Fruit fly (Drosophila melanogaster): ENCODE measurements around the gene alt.

Gene alt

dm6 chr3R:17707799-17708198 lies 25.5 kb upstream of the alt start:
- TF ChIP-seq chn (GFP tag; optimal IDR thresholded peaks at IDR 0.05) (no peak), eyg (GFP tag; optimal IDR thresholded peaks at IDR 0.05) (no peak), nau (GFP tag; optimal IDR thresholded peaks at IDR 0.05) (no peak), Med (GFP tag) (peak; percentile 59), H2.0 (GFP tag; IDR thresholded peaks at IDR 0.05) (0 out of 2 replicates have a peak, but pooled peaks have one; percentile 5), CG4707 (GFP tag; optimal IDR thresholded peaks at IDR 0.05) (no peak), Dfd (GFP tag; optimal IDR thresholded peaks at IDR 0.05) (peak in 1 of 2 experiments; percentile 67), CG1024 (GFP tag; IDR thresholded peaks at IDR 0.05) (no peak), Bdp1 (GFP tag; optimal IDR thresholded peaks at IDR 0.05) (no peak), vvl (GFP tag; IDR thresholded peaks at IDR 0.05) (0 out of 2 replicates have a peak, but pooled peaks have one; percentile 6), CG14860 (GFP tag; IDR thresholded peaks at IDR 0.05; ENCODE audit: partially characterized antibody) (0 out of 3 replicates have a peak, but pooled peaks have one; percentile 27), CG6791 (GFP tag; IDR thresholded peaks at IDR 0.05; ENCODE audit: partially characterized antibody) (0 out of 3 replicates have a peak, but pooled peaks have one; percentile 38), Rx (GFP tag; IDR thresholded peaks at IDR 0.05) (no peak), Ets65A (GFP tag) (peak; percentile 60), Hey (tag; optimal IDR thresholded peaks at IDR 0.05) (peak; percentile 64), Trl (optimal IDR thresholded peaks at IDR 0.05) (no peak), Trl (GFP tag; optimal IDR thresholded peaks at IDR 0.05) (no peak), Hr78 (GFP tag; optimal IDR thresholded peaks at IDR 0.05) (no peak), kni (GFP tag; optimal IDR thresholded peaks at IDR 0.05) (no peak), CG12942 (GFP tag; optimal IDR thresholded peaks at IDR 0.05) (no peak), Rfx (GFP tag; IDR thresholded peaks at IDR 0.05) (no peak), ci (GFP tag; IDR thresholded peaks at IDR 0.05) (0 out of 3 replicates have a peak, but pooled peaks have one; percentile 29), CG34224 (GFP tag; IDR thresholded peaks at IDR 0.05; ENCODE audit: partially characterized antibody) (no peak)

- TF ChIP-seq slou (GFP tag; optimal IDR thresholded peaks at IDR 0.05) (no peak), tx (GFP tag; optimal IDR thresholded peaks at IDR 0.05) (no peak), usp (GFP tag; optimal IDR thresholded peaks at IDR 0.05) (no peak), zfh2 (GFP tag; optimal IDR thresholded peaks at IDR 0.05) (no peak), Nf-YC (tag; optimal IDR thresholded peaks at IDR 0.05) (no peak), CG6683 (GFP tag; optimal IDR thresholded peaks at IDR 0.05) (no peak), gt (GFP tag; IDR thresholded peaks at IDR 0.05) (no peak), odd (GFP tag; optimal IDR thresholded peaks at IDR 0.05) (no peak), CG18599 (GFP tag; optimal IDR thresholded peaks at IDR 0.05) (peak; percentile 26), CG7556 (GFP tag; optimal IDR thresholded peaks at IDR 0.05) (no peak), Eip74EF (GFP tag; optimal IDR thresholded peaks at IDR 0.05) (peak in 1 of 2 experiments; percentile 24), CG3065 (GFP tag; optimal IDR thresholded peaks at IDR 0.05) (no peak), CG16815 (GFP tag; optimal IDR thresholded peaks at IDR 0.05) (no peak), CG7987 (GFP tag; optimal IDR thresholded peaks at IDR 0.05) (peak; percentile 85), Side (GFP tag; optimal IDR thresholded peaks at IDR 0.05) (no peak), repo (GFP tag; optimal IDR thresholded peaks at IDR 0.05) (no peak), Hr78 (GFP tag; optimal IDR thresholded peaks at IDR 0.05) (peak in 1 of 2 experiments; percentile 78), CG31224 (GFP tag; IDR thresholded peaks at IDR 0.05) (no peak), gce (GFP tag; IDR thresholded peaks at IDR 0.05) (0 out of 3 replicates have a peak, but pooled peaks have one; percentile 27), mld (GFP tag; IDR thresholded peaks at IDR 0.05; ENCODE audit: partially characterized antibody) (0 out of 3 replicates have a peak, but pooled peaks have one; percentile 9), ttk (GFP tag; IDR thresholded peaks at IDR 0.05) (no peak), Bteb2 (GFP tag; optimal IDR thresholded peaks at IDR 0.05) (no peak), CG12155 (GFP tag; optimal IDR thresholded peaks at IDR 0.05) (no peak), Vsx1 (GFP tag; optimal IDR thresholded peaks at IDR 0.05) (no peak), wor (GFP tag; IDR thresholded peaks at IDR 0.05) (no peak), cwo (GFP tag; optimal IDR thresholded peaks at IDR 0.05) (peak; percentile 98), eve (GFP tag; optimal IDR thresholded peaks at IDR 0.05) (no peak), sens (GFP tag) (peak; percentile 68), CG1647 (GFP tag; optimal IDR thresholded peaks at IDR 0.05) (no peak)
These were observed 24.7 kb upstream of the alt start for dm6 chr3R:17706971-17707406.
